Fruit fly (Drosophila melanogaster) whole organism, embryonic: Measurements from ENCODE around the gene CG4896.

Source experiments
- Abd-B ChIP-seq: fragments of 200-800 bp; sonication (Bioruptor generic); optimal IDR thresholded peaks from 2 replicates; lab custom pipeline; 2018; ENCODE audit warnings: missing biosample characterization, mild to moderate bottlenecking, missing genetic modification characterization, moderate library complexity
- Awh ChIP-seq: fragments of 200-800 bp; sonication (Bioruptor generic); IDR thresholded peaks from 2 replicates; pipeline ENCODE4, ENCODE4 v1.3.6; 2022; ENCODE audit warnings: missing biosample characterization, missing genetic modification characterization
- Blimp-1 ChIP-seq: fragments of 200-800 bp; sonication (Bioruptor generic); optimal IDR thresholded peaks from 3 replicates; lab custom pipeline; 2018; ENCODE audit warnings: missing biosample characterization, missing genetic modification characterization, mild to moderate bottlenecking, moderate library complexity, missing genetic modification reagents
- CG10565 ChIP-seq: fragments of 200-800 bp; sonication (Bioruptor generic); optimal IDR thresholded peaks from 3 replicates; lab custom pipeline; 2016; ENCODE audit warnings: missing biosample characterization, mild to moderate bottlenecking, missing genetic modification characterization
- CG10959 ChIP-seq: fragments of 200-800 bp; sonication (Bioruptor generic); IDR thresholded peaks from 2 replicates; pipeline ENCODE4 v1.3.6; 2022; ENCODE audit warnings: missing biosample characterization, missing genetic modification characterization
- CG12219 ChIP-seq: fragments of 200-800 bp; sonication (Bioruptor generic); optimal IDR thresholded peaks from 3 replicates; lab custom pipeline; 2018; ENCODE audit warnings: missing biosample characterization, mild to moderate bottlenecking, missing genetic modification characterization
- CG12659 ChIP-seq: fragments of 200-800 bp; sonication (Bioruptor generic); optimal IDR thresholded peaks from 3 replicates; lab custom pipeline; 2017; ENCODE audit warnings: mild to moderate bottlenecking, missing biosample characterization, missing genetic modification reagents, missing genetic modification characterization
- CG14050 ChIP-seq: fragments of 200-800 bp; sonication (Bioruptor generic); IDR thresholded peaks from 3 replicates; pipeline ENCODE4 v1.3.6; 2022; ENCODE audit warnings: missing biosample characterization, missing genetic modification characterization
- CG1529 ChIP-seq: fragments of 200-800 bp; sonication (Bioruptor generic); optimal IDR thresholded peaks from 3 replicates; lab custom pipeline; 2018; ENCODE audit warnings: missing biosample characterization, missing genetic modification characterization
- CG16779 ChIP-seq: fragments of 200-800 bp; sonication (Bioruptor generic); IDR thresholded peaks from 2 replicates; pipeline ENCODE4 v1.3.6; 2022; ENCODE audit warnings: missing biosample characterization, missing genetic modification characterization
- CG17359 ChIP-seq: fragments of 200-800 bp; sonication (Bioruptor generic); optimal IDR thresholded peaks from 3 replicates; lab custom pipeline; 2018; ENCODE audit warnings: missing biosample characterization, mild to moderate bottlenecking, missing genetic modification characterization, moderate library complexity
- CG2678 ChIP-seq: fragments of 200-800 bp; sonication (Bioruptor generic); optimal IDR thresholded peaks from 3 replicates; lab custom pipeline; 2019; ENCODE audit warnings: missing biosample characterization, mild to moderate bottlenecking, missing genetic modification characterization, moderate library complexity
- CG2889 ChIP-seq: fragments of 200-800 bp; sonication (Bioruptor generic); IDR thresholded peaks from 3 replicates; pipeline ENCODE4 v1.3.6; 2022; ENCODE audit warnings: missing biosample characterization, missing genetic modification characterization
- CG30431 ChIP-seq: fragments of 200-800 bp; sonication (Bioruptor generic); optimal IDR thresholded peaks from 2 replicates; lab custom pipeline; 2017; ENCODE audit warnings: missing biosample characterization, missing genetic modification characterization
- CG31365 ChIP-seq: fragments of 200-800 bp; sonication (Bioruptor generic); optimal IDR thresholded peaks from 2 replicates; lab custom pipeline; 2018; ENCODE audit warnings: missing biosample characterization, mild to moderate bottlenecking, missing genetic modification characterization
- CG6254 ChIP-seq: fragments of 200-800 bp; sonication (Bioruptor generic); optimal IDR thresholded peaks from 3 replicates; lab custom pipeline; 2017; ENCODE audit warnings: mild to moderate bottlenecking, missing biosample characterization, missing genetic modification reagents, missing genetic modification characterization
- CoRest ChIP-seq: fragments of 200-800 bp; sonication (Bioruptor generic); optimal IDR thresholded peaks from 3 replicates; lab custom pipeline; 2018; ENCODE audit warnings: missing biosample characterization, mild to moderate bottlenecking, missing genetic modification characterization, moderate library complexity
- Dll ChIP-seq: fragments of 200-800 bp; sonication (Bioruptor generic); IDR thresholded peaks from 4 replicates; pipeline ENCODE4 v1.3.6; 2022; ENCODE audit warnings: missing biosample characterization, missing genetic modification characterization; ENCODE audit not compliant: partially characterized antibody
- Dp ChIP-seq: fragments of 200-800 bp; sonication (Bioruptor generic); optimal IDR thresholded peaks from 2 replicates; lab custom pipeline; 2018; ENCODE audit warnings: missing biosample characterization, mild to moderate bottlenecking, missing genetic modification characterization, moderate library complexity
- Hand ChIP-seq: fragments of 200-800 bp; sonication (Bioruptor generic); optimal IDR thresholded peaks from 2 replicates; lab custom pipeline; 2017; ENCODE audit warnings: mild to moderate bottlenecking, missing biosample characterization, missing genetic modification reagents, missing genetic modification characterization
- HmgZ ChIP-seq: fragments of 200-800 bp; sonication (Bioruptor generic); optimal IDR thresholded peaks from 2 replicates; lab custom pipeline; 2018; ENCODE audit warnings: missing biosample characterization, mild to moderate bottlenecking, missing genetic modification characterization
- Jarid2 ChIP-seq: fragments of 200-800 bp; sonication (Bioruptor generic); optimal IDR thresholded peaks from 3 replicates; lab custom pipeline; 2017; ENCODE audit warnings: mild to moderate bottlenecking, missing biosample characterization, missing genetic modification reagents, missing genetic modification characterization
- Kr ChIP-seq: fragments of 200-800 bp; sonication (Bioruptor generic); optimal IDR thresholded peaks from 2 replicates; lab custom pipeline; 2017; ENCODE audit warnings: missing biosample characterization, mild to moderate bottlenecking, missing genetic modification characterization
- Lhr ChIP-seq: fragments of 200-800 bp; sonication (Bioruptor generic); optimal IDR thresholded peaks from 3 replicates; lab custom pipeline; 2017; ENCODE audit warnings: mild to moderate bottlenecking, missing biosample characterization, missing genetic modification reagents, missing genetic modification characterization
- Oli ChIP-seq: fragments of 200-800 bp; sonication (Bioruptor generic); optimal IDR thresholded peaks from 2 replicates; lab custom pipeline; 2018; ENCODE audit warnings: missing biosample characterization, mild to moderate bottlenecking, missing genetic modification characterization, moderate library complexity
- Rx ChIP-seq: fragments of 200-800 bp; sonication (Bioruptor generic); IDR thresholded peaks from 2 replicates; pipeline ENCODE4 v1.3.6; 2022; ENCODE audit warnings: missing biosample characterization, missing genetic modification characterization
- Scr ChIP-seq: fragments of 200-800 bp; sonication (Bioruptor generic); IDR thresholded peaks from 2 replicates; pipeline ENCODE4 v1.3.6; 2022; ENCODE audit warnings: missing biosample characterization, missing genetic modification characterization; ENCODE audit not compliant: partially characterized antibody
- Sox100B ChIP-seq: fragments of 200-800 bp; sonication (Bioruptor generic); optimal IDR thresholded peaks from 3 replicates; lab custom pipeline; 2018; ENCODE audit warnings: missing biosample characterization, mild to moderate bottlenecking, missing genetic modification characterization
- Sry-δ ChIP-seq: fragments of 200-800 bp; sonication (Bioruptor generic); optimal IDR thresholded peaks from 2 replicates; lab custom pipeline; 2016; ENCODE audit warnings: missing biosample characterization, missing genetic modification characterization
- Ssrp ChIP-seq: fragments of 200-800 bp; sonication (Bioruptor generic); optimal IDR thresholded peaks from 2 replicates; lab custom pipeline; 2018; ENCODE audit warnings: missing biosample characterization, mild to moderate bottlenecking, missing genetic modification characterization, moderate library complexity
- amos ChIP-seq: fragments of 200-800 bp; sonication (Bioruptor generic); IDR thresholded peaks from 2 replicates; pipeline ENCODE4 v1.3.6; 2022; ENCODE audit warnings: missing biosample characterization, missing genetic modification characterization; ENCODE audit not compliant: partially characterized antibody
- ase ChIP-seq: fragments of 200-800 bp; sonication (Bioruptor generic); IDR thresholded peaks from 3 replicates; pipeline ENCODE4 v1.3.6; 2022; ENCODE audit warnings: missing biosample characterization, missing genetic modification characterization
- bab2 ChIP-seq: fragments of 200-800 bp; sonication (Bioruptor generic); optimal IDR thresholded peaks from 2 replicates; lab custom pipeline; 2016; ENCODE audit warnings: missing biosample characterization, missing genetic modification characterization
- ci ChIP-seq: fragments of 200-800 bp; sonication (Bioruptor generic); IDR thresholded peaks from 3 replicates; pipeline ENCODE4 v1.3.6; 2022; ENCODE audit warnings: missing biosample characterization, missing genetic modification characterization
- crol ChIP-seq: fragments of 200-800 bp; sonication (Bioruptor generic); IDR thresholded peaks from 2 replicates; pipeline ENCODE4 v1.3.6; 2022; ENCODE audit warnings: missing biosample characterization, missing genetic modification characterization
- da ChIP-seq: fragments of 200-800 bp; sonication (Bioruptor generic); optimal IDR thresholded peaks from 2 replicates; lab custom pipeline; 2016; ENCODE audit warnings: missing biosample characterization, missing genetic modification characterization
- dmrt11E ChIP-seq: fragments of 200-800 bp; sonication (Bioruptor generic); optimal IDR thresholded peaks from 3 replicates; lab custom pipeline; 2018; ENCODE audit warnings: missing biosample characterization, mild to moderate bottlenecking, missing genetic modification characterization, moderate library complexity
- dysf ChIP-seq: fragments of 200-800 bp; sonication (Bioruptor generic); IDR thresholded peaks from 3 replicates; pipeline ENCODE4 v1.3.6; 2022; ENCODE audit warnings: missing biosample characterization, missing genetic modification characterization
- gem ChIP-seq: fragments of 200-800 bp; sonication (Bioruptor generic); optimal IDR thresholded peaks from 2 replicates; lab custom pipeline; 2019; ENCODE audit warnings: missing biosample characterization, mild to moderate bottlenecking, missing genetic modification characterization, moderate library complexity
- ham ChIP-seq: fragments of 200-800 bp; sonication (Bioruptor generic); IDR thresholded peaks from 2 replicates; pipeline ENCODE4 v1.3.6; 2022; ENCODE audit warnings: missing biosample characterization, missing genetic modification characterization
- inv ChIP-seq: fragments of 200-800 bp; sonication (Bioruptor generic); IDR thresholded peaks from 2 replicates; pipeline ENCODE4 v1.3.6; 2022; ENCODE audit warnings: missing biosample characterization, missing genetic modification characterization; ENCODE audit not compliant: partially characterized antibody
- jumu ChIP-seq: fragments of 200-800 bp; sonication (Bioruptor generic); optimal IDR thresholded peaks from 3 replicates; lab custom pipeline; 2016; ENCODE audit warnings: missing biosample characterization, missing genetic modification characterization
- pb ChIP-seq: fragments of 200-800 bp; sonication (Bioruptor generic); optimal IDR thresholded peaks from 3 replicates; lab custom pipeline; 2016; ENCODE audit warnings: missing biosample characterization, missing genetic modification characterization
- scrt ChIP-seq: fragments of 200-800 bp; sonication (Bioruptor generic); optimal IDR thresholded peaks from 2 replicates; lab custom pipeline; 2018; ENCODE audit warnings: missing biosample characterization, mild to moderate bottlenecking, missing genetic modification characterization, moderate library complexity
- sens ChIP-seq: fragments of 200-800 bp; sonication (Bioruptor generic); peaks from one replicate; lab custom pipeline; 2016; ENCODE audit warnings: missing biosample characterization, missing genetic modification characterization
- sim ChIP-seq: fragments of 200-800 bp; sonication (Bioruptor generic); IDR thresholded peaks from 2 replicates; pipeline ENCODE4 v1.3.6; 2022; ENCODE audit warnings: missing biosample characterization, missing genetic modification characterization
- slou ChIP-seq: fragments of 200-800 bp; sonication (Bioruptor generic); optimal IDR thresholded peaks from 3 replicates; lab custom pipeline; 2016; ENCODE audit warnings: missing biosample characterization, missing genetic modification characterization
- sob ChIP-seq: fragments of 200-800 bp; sonication (Bioruptor generic); IDR thresholded peaks from 2 replicates; pipeline ENCODE4 v1.3.6; 2022; ENCODE audit warnings: missing biosample characterization, missing genetic modification characterization
- twi ChIP-seq: fragments of 200-800 bp; optimal IDR thresholded peaks from 2 replicates; lab custom pipeline; 2019; ENCODE audit warnings: missing biosample characterization, mild to moderate bottlenecking, missing genetic modification characterization, moderate library complexity
- usp ChIP-seq: fragments of >200 bp; optimal IDR thresholded peaks from 2 replicates; lab custom pipeline; 2017; ENCODE audit warnings: missing biosample characterization, missing genetic modification characterization
- z ChIP-seq: fragments of 200-800 bp; sonication (Bioruptor generic); IDR thresholded peaks from 3 replicates; pipeline ENCODE4 v1.3.6; 2022; ENCODE audit warnings: missing biosample characterization, missing genetic modification characterization

Gene CG4896

DNA sequence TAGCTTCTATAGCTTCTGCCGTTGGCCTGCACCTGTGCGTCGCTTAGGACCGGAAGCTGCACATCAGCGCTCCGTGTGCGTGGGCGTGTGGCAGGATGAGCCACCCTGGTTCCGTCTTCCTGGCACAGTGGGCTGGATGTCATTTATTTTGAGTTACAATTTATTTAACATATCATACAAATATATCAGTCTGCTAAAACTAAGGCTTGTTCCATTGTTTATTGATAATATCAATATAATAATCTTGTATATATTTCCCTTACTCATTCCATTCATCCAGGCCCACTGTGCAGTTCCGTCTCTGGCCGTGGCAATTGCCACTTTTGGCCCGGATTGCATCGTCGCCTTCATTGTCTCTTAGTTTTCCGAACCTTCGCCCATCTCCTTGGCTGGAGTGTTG lies 37.0 kb downstream of the CG4896 start (continued):
- TF ChIP-seq sob (GFP tag; lab: Robert Waterston, UW) (peak; percentile 44; the same call in 1 of the 2 replicates), dysf (GFP tag; lab: Robert Waterston, UW) (peak; percentile 63; the same call in 2 of the 3 replicates), ase (GFP tag; lab: Robert Waterston, UW) (peak; percentile 69), CG12659 (GFP tag; lab: Kevin White, UChicago) (peak; percentile 11), Dp (GFP tag; lab: Kevin White, UChicago) (no peak), Scr (GFP tag; lab: Robert Waterston, UW) (no peak), crol (no peak), CG14050 (GFP tag; lab: Robert Waterston, UW) (peak; percentile 22; the same call in 1 of the 3 replicates), twi (tag; lab: Kevin White, UChicago) (no peak), CG16779 (GFP tag; lab: Robert Waterston, UW) (no peak), usp (GFP tag; lab: Kevin White, UChicago) (no peak), inv (GFP tag; lab: Robert Waterston, UW) (no peak), CG2678 (peak; percentile 61), sim (GFP tag; lab: Robert Waterston, UW) (no peak), CG31365 (no peak), jumu (no peak), bab2 (peak; percentile 19), Ssrp (peak; percentile 19), Lhr (GFP tag; lab: Kevin White, UChicago) (no peak), pb (GFP tag; lab: Kevin White, UChicago) (no peak), Sox100B (GFP tag; lab: Kevin White, UChicago) (peak; percentile 17), gem (tag; lab: Kevin White, UChicago) (peak; percentile 66), CG1529 (peak; percentile 18), z (GFP tag; lab: Robert Waterston, UW) (no peak), Awh (GFP tag; lab: Robert Waterston, UW) (peak; percentile 33; the same call in 1 of the 2 replicates), CG2889 (GFP tag; lab: Robert Waterston, UW) (0 out of 3 replicates have a peak, but pooled peaks have one; percentile 44), CG6254 (GFP tag; lab: Kevin White, UChicago) (peak; percentile 22), CoRest (tag; lab: Kevin White, UChicago) (peak; percentile 32), ci (GFP tag; lab: Robert Waterston, UW) (peak; percentile 78), dmrt11E (tag; lab: Kevin White, UChicago) (peak; percentile 34), Blimp-1 (GFP tag; lab: Kevin White, UChicago) (peak; percentile 53), Dll (GFP tag; lab: Robert Waterston, UW) (no peak), Sry-δ (GFP tag; lab: Kevin White, UChicago) (no peak), sens (GFP tag; lab: Kevin White, UChicago) (peak; percentile 82), Rx (GFP tag; lab: Robert Waterston, UW) (no peak), CG17359 (peak; percentile 41), slou (GFP tag; lab: Kevin White, UChicago) (no peak), Oli (tag; lab: Kevin White, UChicago) (peak; percentile 58), HmgZ (tag; lab: Kevin White, UChicago) (peak; percentile 10), da (GFP tag; lab: Kevin White, UChicago) (no peak), CG12219 (GFP tag; lab: Kevin White, UChicago) (peak; percentile 16), Hand (GFP tag; lab: Kevin White, UChicago) (peak; percentile 14), Jarid2 (GFP tag; lab: Kevin White, UChicago) (no peak), CG30431 (GFP tag; lab: Kevin White, UChicago) (no peak), amos (GFP tag; lab: Robert Waterston, UW) (no peak), ham (GFP tag; lab: Robert Waterston, UW) (no peak), CG10959 (0 out of 2 replicates have a peak, but pooled peaks have one; percentile 9), Kr (GFP tag; lab: Kevin White, UChicago) (no peak), Abd-B (GFP tag; lab: Kevin White, UChicago) (no peak), scrt (GFP tag; lab: Kevin White, UChicago) (peak; percentile 13), CG10565 (GFP tag; lab: Kevin White, UChicago) (no peak)
